Worm (Caenorhabditis elegans) whole organism, L4 larva: Measurements from ENCODE around the gene W08E12.6.
"Not testable (repeated sequence)": the region's sequence is repeated elsewhere in the genome, so short reads cannot be mapped to it uniquely, and the experiment has no call there.

Experiments
- F26F4.8 ChIP-seq: fragments of 200-800 bp; sonication (Bioruptor generic); conservative IDR thresholded peaks from 2 replicates; pipeline ENCODE4 v1.3.6; 2022; ENCODE audit warnings: missing genetic modification characterization, missing compliant biosample characterization
- F44E2.7 ChIP-seq: fragments of 200-800 bp; sonication (Bioruptor generic); IDR thresholded peaks from 2 replicates; pipeline ENCODE4 v2.1.2; 2022; ENCODE audit warnings: missing genetic modification characterization, missing compliant biosample characterization
- T26A8.4 ChIP-seq: fragments of 200-800 bp; sonication (Bioruptor generic); IDR thresholded peaks from 2 replicates; pipeline ENCODE4 v1.3.6; 2022; ENCODE audit warnings: missing genetic modification characterization, missing compliant biosample characterization
- ZK546.5 ChIP-seq, 2 experiments: sonication (generic microtip); optimal IDR thresholded peaks; 2 replicates each; lab custom pipeline; 2017; ENCODE audit warnings: missing biosample characterization in 2 of 2, missing genetic modification characterization in 2 of 2
- arid-1 ChIP-seq: fragments of 200-800 bp; sonication (Bioruptor generic); conservative IDR thresholded peaks from 2 replicates; pipeline ENCODE4 v1.3.6; 2022; ENCODE audit warnings: missing genetic modification reagents, missing genetic modification characterization, missing compliant biosample characterization
- ceh-62 ChIP-seq: sonication (generic microtip); optimal IDR thresholded peaks from 2 replicates; lab custom pipeline; 2017; ENCODE audit warnings: missing biosample characterization, missing genetic modification characterization
- ceh-82 ChIP-seq: sonication (generic microtip); optimal IDR thresholded peaks from 2 replicates; lab custom pipeline; 2017; ENCODE audit warnings: missing biosample characterization, missing genetic modification characterization
- daf-16 ChIP-seq, 3 experiments: sonication (generic microtip); optimal IDR thresholded peaks; 2 replicates each; lab custom pipeline; 2016 to 2017; ENCODE audit warnings: missing genetic modification characterization in 3 of 3, missing genetic modification reagents in 3 of 3, mild to moderate bottlenecking in 2 of 3, missing compliant biosample characterization in 2 of 3, missing biosample characterization in 1 of 3, moderate library complexity in 1 of 3
- daf-19 ChIP-seq: fragments of 200-800 bp; sonication (Bioruptor generic); conservative IDR thresholded peaks from 2 replicates; pipeline ENCODE4 v1.3.6; 2022; ENCODE audit warnings: missing genetic modification characterization, missing compliant biosample characterization
- dmd-6 ChIP-seq: fragments of 200-800 bp; sonication (Bioruptor generic); IDR thresholded peaks from 2 replicates; pipeline ENCODE4 v1.3.6; 2022; ENCODE audit warnings: missing genetic modification reagents, missing genetic modification characterization, missing compliant biosample characterization
- dmd-8 ChIP-seq: fragments of 200-800 bp; sonication (Bioruptor generic); IDR thresholded peaks from 2 replicates; pipeline ENCODE4 v1.3.6; 2022; ENCODE audit warnings: missing genetic modification characterization, missing compliant biosample characterization
- egl-43 ChIP-seq: fragments of 200-800 bp; sonication (Bioruptor generic); IDR thresholded peaks from 2 replicates; pipeline ENCODE4 v1.3.6; 2022; ENCODE audit warnings: missing genetic modification reagents, missing genetic modification characterization, missing compliant biosample characterization
- lim-7 ChIP-seq: fragments of 200-800 bp; sonication (Bioruptor generic); IDR thresholded peaks from 2 replicates; pipeline ENCODE4 v1.3.6; 2022; ENCODE audit warnings: missing genetic modification characterization, missing compliant biosample characterization
- lin-1 ChIP-seq: fragments of 200-800 bp; sonication (Bioruptor generic); IDR thresholded peaks from 2 replicates; pipeline ENCODE4 v1.3.6; 2022; ENCODE audit warnings: missing genetic modification reagents, missing genetic modification characterization, missing compliant biosample characterization
- madf-5 ChIP-seq, 2 experiments: fragments of 200-800 bp; sonication (Bioruptor generic); IDR thresholded peaks; 2 replicates each; pipeline ENCODE4 v1.3.6; 2022; ENCODE audit warnings: missing compliant biosample characterization in 2 of 2, missing genetic modification characterization in 2 of 2
- madf-9 ChIP-seq: fragments of 200-800 bp; sonication (Bioruptor generic); conservative IDR thresholded peaks from 2 replicates; pipeline ENCODE4 v1.3.6; 2022; ENCODE audit warnings: missing genetic modification reagents, missing genetic modification characterization, missing compliant biosample characterization
- mdl-1 ChIP-seq, 2 experiments: fragments of 150-350 bp in 1 of 2; sonication (generic microtip) in 1 of 2; optimal IDR thresholded peaks; 2 replicates each; lab custom pipeline; 2014 to 2017; ENCODE audit warnings: missing biosample characterization in 2 of 2, missing genetic modification characterization in 2 of 2
- mes-2 ChIP-seq: sonication (generic microtip); optimal IDR thresholded peaks from 2 replicates; lab custom pipeline; 2016; ENCODE audit warnings: missing genotype, mild to moderate bottlenecking, missing genetic modification characterization, missing compliant biosample characterization; ENCODE audit not compliant: poor library complexity, severe bottlenecking
- nhr-25 ChIP-seq: sonication (generic microtip); optimal IDR thresholded peaks from 2 replicates; lab custom pipeline; 2017; ENCODE audit warnings: missing genetic modification characterization, mild to moderate bottlenecking, missing compliant biosample characterization, antibody characterized with exemption, moderate library complexity, borderline replicate concordance; ENCODE audit not compliant: insufficient read depth
- nhr-41 ChIP-seq: fragments of 200-800 bp; sonication (Bioruptor generic); IDR thresholded peaks from 2 replicates; pipeline ENCODE4 v1.3.6; 2022; ENCODE audit warnings: missing genetic modification reagents, missing genetic modification characterization, missing compliant biosample characterization
- nhr-42 ChIP-seq: fragments of 200-800 bp; sonication (Bioruptor generic); IDR thresholded peaks from 2 replicates; pipeline ENCODE4 v1.3.6; 2022; ENCODE audit warnings: missing genetic modification characterization, missing compliant biosample characterization
- pha-4 ChIP-seq, 2 experiments: fragments of 150-350 bp in 1 of 2; fragments of 200-800 bp in 1 of 2; sonication (Bioruptor generic) in 1 of 2; IDR thresholded peaks in 1 of 2; optimal IDR thresholded peaks in 1 of 2; 2 replicates each; pipeline versions ENCODE4 v1.3.6 to Lab custom; 2014 to 2022; ENCODE audit warnings: missing genetic modification characterization in 2 of 2, missing genetic modification reagents in 2 of 2, missing biosample characterization in 1 of 2, missing compliant biosample characterization in 1 of 2
- sdz-12 ChIP-seq: fragments of 200-800 bp; sonication (Bioruptor generic); optimal IDR thresholded peaks from 2 replicates; lab custom pipeline; 2018; ENCODE audit warnings: mild to moderate bottlenecking, missing genetic modification characterization, missing compliant biosample characterization
- set-16 ChIP-seq: fragments of 200-800 bp; sonication (Bioruptor generic); IDR thresholded peaks from 2 replicates; pipeline ENCODE4 v1.3.6; 2022; ENCODE audit warnings: missing genetic modification reagents, missing genetic modification characterization, missing compliant biosample characterization
- tag-97 ChIP-seq: fragments of 200-800 bp; sonication (Bioruptor generic); IDR thresholded peaks from 2 replicates; pipeline ENCODE4 v1.3.6; 2022; ENCODE audit warnings: missing genetic modification characterization, missing compliant biosample characterization
- tra-1 ChIP-seq: fragments of 200-800 bp; sonication (Bioruptor generic); IDR thresholded peaks from 2 replicates; pipeline ENCODE4 v1.3.6; 2022; ENCODE audit warnings: missing genetic modification reagents, missing genetic modification characterization, missing compliant biosample characterization
- unc-130 ChIP-seq: sonication (generic microtip); optimal IDR thresholded peaks from 2 replicates; lab custom pipeline; 2016; ENCODE audit warnings: missing genetic modification reagents, missing genetic modification characterization, missing compliant biosample characterization
- unc-62 ChIP-seq, 3 experiments: fragments of 150-350 bp in 1 of 3; sonication (generic microtip); optimal IDR thresholded peaks in 2 of 3; peaks in 1 of 3; 1 replicate in 1 of 3; 2 replicates in 2 of 3; lab custom pipeline; 2014 to 2017; ENCODE audit warnings: missing biosample characterization in 3 of 3, missing genetic modification characterization in 3 of 3, missing genetic modification reagents in 3 of 3, missing genotype in 1 of 3
- zfp-2 ChIP-seq: sonication (generic microtip); optimal IDR thresholded peaks from 2 replicates; lab custom pipeline; 2016; ENCODE audit warnings: mild to moderate bottlenecking, missing genetic modification characterization, missing compliant biosample characterization

The W08E12.6 gene

DNA sequence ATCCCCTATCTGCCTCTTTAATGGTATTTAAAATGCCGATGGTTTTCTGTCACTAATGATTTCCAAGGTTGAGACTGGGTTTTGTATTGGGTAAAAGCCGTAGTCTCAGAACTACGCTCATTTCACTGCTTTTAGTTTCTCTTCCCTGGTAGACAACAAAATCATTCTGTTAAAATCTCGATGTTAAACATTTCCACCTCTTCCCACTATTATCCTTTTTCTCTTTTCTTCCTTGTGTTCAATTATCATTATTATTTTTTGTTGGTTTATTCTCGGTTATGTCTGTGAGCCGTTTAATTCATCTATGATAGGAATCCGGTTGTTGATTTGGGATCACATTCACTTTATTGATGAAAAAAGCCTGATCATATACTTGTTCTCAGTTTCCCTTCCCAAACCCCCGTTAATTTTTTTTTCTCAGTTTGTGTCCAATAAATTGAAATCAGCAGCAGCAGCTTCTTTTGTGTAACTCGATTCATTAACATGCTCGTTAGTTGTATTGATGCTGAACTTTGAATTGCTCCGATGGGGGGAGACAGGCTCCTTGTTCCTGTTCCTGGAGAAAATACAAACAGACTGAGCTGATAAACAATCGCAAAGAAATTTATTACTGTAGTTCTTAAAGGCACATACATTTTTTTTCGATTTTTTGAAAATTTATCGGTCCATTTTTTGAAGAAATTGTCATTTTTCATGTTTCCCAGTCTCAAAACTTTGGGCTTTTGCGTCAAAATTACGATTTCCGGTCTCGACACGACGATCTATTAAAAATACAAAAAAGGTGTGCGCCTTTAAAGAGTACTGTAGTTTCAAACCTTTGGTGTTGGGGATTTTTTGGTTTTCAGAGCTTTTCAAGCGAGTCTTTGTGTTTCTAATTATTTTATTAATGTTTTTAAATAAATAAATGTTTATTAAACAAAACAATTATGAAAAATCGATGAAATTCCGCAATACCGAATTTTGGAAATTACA lies 1.5 kb upstream of the W08E12.6 start (continued):
- TF ChIP-seq nhr-41 (GFP tag; lab: Robert Waterston, UW) (no peak), mes-2 (tag; lab: Kevin White, UChicago) (peak; percentile 24), daf-16 (GFP tag; optimal IDR thresholded peaks at IDR 0.05; lab: Kevin White, UChicago) (no peak), daf-16 (tag; optimal IDR thresholded peaks at IDR 0.05; lab: Kevin White, UChicago) (peak; percentile 31), T26A8.4 (GFP tag; lab: Robert Waterston, UW) (no peak), mdl-1 (tag; optimal IDR thresholded peaks at IDR 0.05; lab: Kevin White, UChicago) (no peak), unc-130 (GFP tag; lab: Kevin White, UChicago) (peak; percentile 5), pha-4 (GFP tag; IDR thresholded peaks at IDR 0.05; lab: Robert Waterston, UW) (peak; percentile 27; the same call in 1 of the 2 replicates), pha-4 (tag; optimal IDR thresholded peaks at IDR 0.05; lab: Kevin White, UChicago) (no peak), ceh-62 (tag; lab: Kevin White, UChicago) (no peak), madf-5 (GFP tag; IDR thresholded peaks at IDR 0.05; lab: Robert Waterston, UW) (0 out of 4 replicates have a peak, but pooled peaks of 1 of the 2 experiments have one; percentile 12), sdz-12 (peak; percentile 10), ZK546.5 (tag; optimal IDR thresholded peaks at IDR 0.05; lab: Kevin White, UChicago) (no peak), nhr-42 (GFP tag; lab: Robert Waterston, UW) (no peak), egl-43 (GFP tag; lab: Robert Waterston, UW) (no peak), daf-19 (GFP tag; lab: Robert Waterston, UW) (no peak), unc-62 (GFP tag; optimal IDR thresholded peaks at IDR 0.05 in 1 of 2; lab: Kevin White, UChicago) (peak in 1 of 2 experiments; percentile 27), unc-62 (tag; optimal IDR thresholded peaks at IDR 0.05; lab: Kevin White, UChicago) (no peak), tag-97 (GFP tag; lab: Robert Waterston, UW) (no peak), zfp-2 (no peak), F44E2.7 (no peak)
- TF ChIP-seq, all 104 proteins: peak for 15

DNA sequence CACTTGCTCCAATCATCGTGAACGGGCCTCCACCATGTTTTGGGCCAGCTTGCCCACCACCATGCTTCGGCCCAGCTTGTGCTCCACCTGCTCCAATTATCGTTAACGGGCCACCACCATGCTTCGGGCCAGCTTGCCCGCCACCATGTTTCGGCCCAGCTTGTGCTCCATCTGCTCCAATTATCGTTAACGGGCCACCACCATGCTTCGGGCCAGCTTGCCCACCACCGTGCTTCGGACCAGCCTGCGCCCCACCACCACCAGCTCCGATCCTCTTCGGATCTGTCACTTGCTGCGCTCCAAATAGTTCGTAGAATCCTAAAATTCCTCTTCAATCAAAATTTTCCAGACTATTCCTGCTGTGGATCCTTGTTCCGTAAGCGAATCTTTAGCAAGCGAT lies 829 bp downstream of the W08E12.6 start:
- TF ChIP-seq egl-43 (GFP tag; lab: Robert Waterston, UW) = 0 out of 2 replicates have a peak, but pooled peaks have one; percentile 17
- TF ChIP-seq dmd-8 (GFP tag; lab: Robert Waterston, UW) = 0 out of 2 replicates have a peak, but pooled peaks have one; percentile 12
- 0 out of 2 replicates have a peak, but pooled peaks have one; percentile 21 for TF ChIP-seq tra-1 (GFP tag; lab: Robert Waterston, UW)
- TF ChIP-seq dmd-6 = no peak
- TF ChIP-seq madf-9 = no peak
- no peak for TF ChIP-seq nhr-25 (tag; lab: Kevin White, UChicago)
- peak; percentile 88 for TF ChIP-seq set-16 (GFP tag; lab: Robert Waterston, UW)

DNA sequence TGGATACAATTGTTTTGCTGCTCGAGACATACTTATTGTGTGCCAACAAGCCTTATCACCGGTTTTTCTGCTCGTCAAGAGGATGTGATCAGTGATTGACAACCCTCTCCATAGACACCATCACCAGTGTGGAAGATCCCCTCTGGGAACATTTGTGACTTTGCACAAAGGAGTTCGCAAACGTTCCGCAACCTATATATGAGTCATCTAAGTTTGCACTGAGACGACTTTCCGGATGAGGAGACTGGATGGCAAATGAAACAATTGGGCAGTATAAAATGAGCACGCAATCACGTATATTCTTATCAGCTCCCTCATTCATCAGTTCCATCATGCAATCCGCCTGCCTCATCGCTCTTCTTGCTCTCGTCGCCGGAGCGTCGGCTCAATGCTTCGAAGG lies 2.1 kb downstream of the W08E12.6 start, which contains the start of gene W08E12.5:
Gene W08E12.5 (plus strand): TSS at position 301 of the 400 bp plus-strand sequence.
- TF ChIP-seq F26F4.8 (no peak), lin-1 (GFP tag; lab: Robert Waterston, UW) (no peak)

DNA sequence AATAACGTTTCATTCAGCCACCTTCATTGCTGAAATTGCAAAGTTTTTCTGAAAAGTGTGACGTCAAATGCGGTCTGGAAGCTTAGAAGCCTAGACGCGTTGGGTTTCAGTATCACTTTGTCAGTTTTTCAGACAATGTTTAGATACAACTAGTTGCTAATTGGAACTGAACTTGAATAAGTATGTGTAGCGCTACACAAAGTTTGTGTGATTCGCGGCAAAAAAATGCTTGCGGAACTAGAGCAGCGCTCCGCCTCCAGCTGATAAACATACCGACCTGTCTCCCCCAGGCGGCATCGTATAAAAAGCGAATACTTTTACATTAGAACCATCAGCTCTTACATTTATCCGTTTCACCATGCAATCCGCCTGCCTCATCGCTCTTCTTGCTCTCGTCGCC lies 3.7 kb downstream of the W08E12.6 start, which contains the start of gene W08E12.4:
Gene W08E12.4 (plus strand): TSS at position 301 of the 400 bp plus-strand sequence.
- TF ChIP-seq set-16 (GFP tag; lab: Robert Waterston, UW) = 0 out of 2 replicates have a peak, but pooled peaks have one; percentile 7

DNA sequence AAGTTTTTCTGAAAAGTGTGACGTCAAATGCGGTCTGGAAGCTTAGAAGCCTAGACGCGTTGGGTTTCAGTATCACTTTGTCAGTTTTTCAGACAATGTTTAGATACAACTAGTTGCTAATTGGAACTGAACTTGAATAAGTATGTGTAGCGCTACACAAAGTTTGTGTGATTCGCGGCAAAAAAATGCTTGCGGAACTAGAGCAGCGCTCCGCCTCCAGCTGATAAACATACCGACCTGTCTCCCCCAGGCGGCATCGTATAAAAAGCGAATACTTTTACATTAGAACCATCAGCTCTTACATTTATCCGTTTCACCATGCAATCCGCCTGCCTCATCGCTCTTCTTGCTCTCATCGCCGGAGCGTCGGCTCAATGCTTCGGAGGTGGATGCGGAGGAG lies 5.3 kb downstream of the W08E12.6 start, which contains the start of gene idpp-12:
Gene idpp-12 (plus strand): TSS at position 301 of the 400 bp plus-strand sequence.
- TF ChIP-seq lim-7 (GFP tag; lab: Robert Waterston, UW); arid-1 (GFP tag; lab: Robert Waterston, UW); ceh-82 (tag; lab: Kevin White, UChicago): not testable (repeated sequence)
